Worm (Caenorhabditis elegans) whole organism, L3 larva: Measurements from ENCODE around the gene fbxa-167.

Experiments
- nhr-12 ChIP-seq: fragments of 150-350 bp; optimal IDR thresholded peaks from 2 replicates; lab custom pipeline; 2014; ENCODE audit warnings: missing biosample characterization, missing genetic modification characterization
- nhr-28 ChIP-seq: fragments of 150-350 bp; optimal IDR thresholded peaks from 2 replicates; lab custom pipeline; 2014; ENCODE audit warnings: missing biosample characterization, missing genetic modification characterization
- sea-2 ChIP-seq: fragments of 150-350 bp; sonication (generic microtip); optimal IDR thresholded peaks from 4 replicates; lab custom pipeline; 2014; ENCODE audit warnings: missing biosample characterization, missing genetic modification reagents, missing genetic modification characterization
- snpc-4 ChIP-seq: fragments of 150-350 bp; optimal IDR thresholded peaks from 2 replicates; lab custom pipeline; 2014; ENCODE audit warnings: missing biosample characterization, missing genetic modification characterization

DNA sequence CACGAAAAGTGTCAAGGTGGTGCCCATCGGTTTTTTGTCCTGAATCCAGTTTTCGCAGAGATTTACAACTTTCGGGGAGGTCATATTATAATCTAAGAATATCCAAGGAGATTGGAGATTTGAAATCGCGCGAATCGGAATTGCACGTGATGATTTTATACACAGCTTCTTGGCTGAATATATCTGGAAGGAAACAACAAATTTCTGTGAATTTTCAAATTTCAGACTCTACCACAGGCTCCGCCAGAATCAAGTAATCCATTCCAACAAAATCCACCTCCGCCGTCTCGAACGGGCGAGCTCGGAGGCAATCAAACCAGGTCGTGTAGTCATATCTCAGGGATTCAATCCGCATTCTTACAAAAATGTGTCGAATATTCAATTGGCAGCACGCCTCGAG lies 46.0 kb upstream of the fbxa-167 start:
- no peak for TF ChIP-seq snpc-4 (tag; lab: Kevin White, UChicago)
- TF ChIP-seq nhr-28: no peak
- no peak for TF ChIP-seq sea-2 (GFP tag; lab: Kevin White, UChicago)
- no peak for TF ChIP-seq nhr-12 (tag; lab: Kevin White, UChicago)
